Fruit fly (Drosophila melanogaster): ENCODE data around the gene Ugt307A1.
A peak's percentile ranks its signal among the peaks of the same experiment; 100 is the strongest.

The Ugt307A1 gene

DNA sequence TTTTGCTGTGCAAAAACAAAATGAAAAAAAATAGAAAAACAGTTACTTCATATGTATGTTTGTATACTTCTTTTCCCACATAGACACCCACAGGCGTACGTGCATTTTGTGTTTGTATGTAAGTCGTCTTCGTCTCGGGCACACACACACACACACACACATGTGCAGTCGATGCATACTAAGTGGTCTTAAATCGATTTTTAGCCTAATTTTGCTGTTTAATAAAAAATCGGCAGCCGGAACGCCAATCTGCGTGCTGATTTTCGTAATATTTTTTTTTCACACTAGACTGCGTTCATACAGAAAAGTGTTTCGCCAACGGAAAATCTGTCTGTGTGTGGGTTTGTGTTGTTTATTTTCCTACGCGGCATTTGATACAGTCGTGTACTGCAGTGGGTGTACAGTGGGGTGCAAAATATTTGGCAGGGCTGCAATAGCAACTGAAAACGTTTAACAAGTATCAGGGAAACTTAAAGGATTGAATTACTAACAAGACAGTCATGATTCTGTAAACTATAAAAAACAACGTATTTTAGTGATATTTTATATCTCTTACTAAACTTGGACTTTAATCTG, 34.6 kb upstream of the Ugt307A1 start (continued):
- peak; percentile 50 for TF ChIP-seq HmgZ (tag; optimal IDR thresholded peaks at IDR 0.05)
- no peak for TF ChIP-seq Hmr (GFP tag; optimal IDR thresholded peaks at IDR 0.05)
- TF ChIP-seq Hr3 (GFP tag; optimal IDR thresholded peaks at IDR 0.05), result no peak
- TF ChIP-seq Nf-YC (tag; optimal IDR thresholded peaks at IDR 0.05), result peak; percentile 40
- no peak for TF ChIP-seq bbx (GFP tag; IDR thresholded peaks at IDR 0.05; ENCODE audit: partially characterized antibody)
- TF ChIP-seq YL-1 (GFP tag; optimal IDR thresholded peaks at IDR 0.05), result no peak
- no peak for TF ChIP-seq CG6654 (GFP tag; optimal IDR thresholded peaks at IDR 0.05)
- TF ChIP-seq CG10274 (GFP tag; optimal IDR thresholded peaks at IDR 0.05), result no peak
- no peak for TF ChIP-seq eve (GFP tag; optimal IDR thresholded peaks at IDR 0.05)
- TF ChIP-seq chn (GFP tag; optimal IDR thresholded peaks at IDR 0.05), result no peak
- TF ChIP-seq CG6254 (GFP tag; optimal IDR thresholded peaks at IDR 0.05), result no peak
- no peak for TF ChIP-seq Ets65A (GFP tag)
- no peak for TF ChIP-seq Optix (GFP tag; IDR thresholded peaks at IDR 0.05)
- peak; percentile 24; the same call in 1 of the 3 replicates for TF ChIP-seq tgo (GFP tag; IDR thresholded peaks at IDR 0.05)
- no peak for TF ChIP-seq CG6272 (GFP tag; IDR thresholded peaks at IDR 0.05)
- peak; percentile 19 for TF ChIP-seq CG30403 (GFP tag; optimal IDR thresholded peaks at IDR 0.05)
- no peak for TF ChIP-seq D (optimal IDR thresholded peaks at IDR 0.05)
- TF ChIP-seq D (GFP tag; optimal IDR thresholded peaks at IDR 0.05), result no peak
- TF ChIP-seq CG4328 (GFP tag; optimal IDR thresholded peaks at IDR 0.05), result no peak
- TF ChIP-seq CG42726 (GFP tag; IDR thresholded peaks at IDR 0.05; ENCODE audit: partially characterized antibody), result no peak
- no peak for TF ChIP-seq CG7928 (GFP tag; optimal IDR thresholded peaks at IDR 0.05)
- no peak for TF ChIP-seq CG7271 (tag; optimal IDR thresholded peaks at IDR 0.05)
- TF ChIP-seq CG17328 (GFP tag; IDR thresholded peaks at IDR 0.05), result peak; percentile 54
- no peak for TF ChIP-seq slp2 (GFP tag; optimal IDR thresholded peaks at IDR 0.05)
- TF ChIP-seq sens (GFP tag), result peak; percentile 92
- no peak for TF ChIP-seq dimm (GFP tag; IDR thresholded peaks at IDR 0.05)
- TF ChIP-seq gcm (GFP tag; optimal IDR thresholded peaks at IDR 0.05), result no peak
- no peak for TF ChIP-seq CG34224 (GFP tag; IDR thresholded peaks at IDR 0.05; ENCODE audit: partially characterized antibody)
- no peak for TF ChIP-seq BEAF-32 (GFP tag; optimal IDR thresholded peaks at IDR 0.05)
- TF ChIP-seq Ada2b (GFP tag; IDR thresholded peaks at IDR 0.05), result peak; percentile 55
- TF ChIP-seq CG5245 (GFP tag; optimal IDR thresholded peaks at IDR 0.05), result peak; percentile 16
- TF ChIP-seq crc (GFP tag; optimal IDR thresholded peaks at IDR 0.05), result peak; percentile 31
- TF ChIP-seq Deaf1 (tag; optimal IDR thresholded peaks at IDR 0.05), result peak; percentile 5
- TF ChIP-seq Side (GFP tag; optimal IDR thresholded peaks at IDR 0.05), result peak; percentile 15
- peak; percentile 9 for TF ChIP-seq ind (GFP tag; optimal IDR thresholded peaks at IDR 0.05)
- no peak for TF ChIP-seq Neu2 (GFP tag; optimal IDR thresholded peaks at IDR 0.05; ENCODE audit: borderline replicate concordance)
- peak; percentile 45 for TF ChIP-seq CG10979 (tag; optimal IDR thresholded peaks at IDR 0.05)
- no peak for TF ChIP-seq Sin3A (optimal IDR thresholded peaks at IDR 0.05)
- peak; percentile 33 for TF ChIP-seq Fer1 (GFP tag; optimal IDR thresholded peaks at IDR 0.05)
- no peak for TF ChIP-seq CTCF (GFP tag; optimal IDR thresholded peaks at IDR 0.05)
- TF ChIP-seq Awh (GFP tag; IDR thresholded peaks at IDR 0.05), result no peak
- TF ChIP-seq CG4820 (GFP tag; optimal IDR thresholded peaks at IDR 0.05), result no peak
- peak; percentile 15 for TF ChIP-seq da (GFP tag; optimal IDR thresholded peaks at IDR 0.05)
- TF ChIP-seq HLH4C (GFP tag; IDR thresholded peaks at IDR 0.05; ENCODE audit: partially characterized antibody), result no peak
- TF ChIP-seq fd3F (GFP tag; optimal IDR thresholded peaks at IDR 0.05), result no peak
- peak; percentile 12 for TF ChIP-seq CG7987 (GFP tag; optimal IDR thresholded peaks at IDR 0.05)
- peak; percentile 40; the same call in 1 of the 2 replicates for TF ChIP-seq CG9932 (GFP tag; IDR thresholded peaks at IDR 0.05)
- no peak for TF ChIP-seq hkb (optimal IDR thresholded peaks at IDR 0.05)
- peak; percentile 53; the same call in 1 of the 2 replicates for TF ChIP-seq hkb (GFP tag; IDR thresholded peaks at IDR 0.05)
- peak; percentile 69 for TF ChIP-seq vvl (GFP tag; IDR thresholded peaks at IDR 0.05)
- no peak for TF ChIP-seq HmgD (GFP tag; optimal IDR thresholded peaks at IDR 0.05)
- peak; percentile 25 to 34 for TF ChIP-seq Pdp1 (GFP tag; optimal IDR thresholded peaks at IDR 0.05)
